Fruit fly (Drosophila melanogaster): ENCODE measurements around the gene LSm3.
A peak's percentile ranks its signal among the peaks of the same experiment; 100 is the strongest.

The LSm3 gene

dm6 chr3R:23996224-23996623 lies at the start of gene LSm3:
Gene LSm3, plus strand, starts transcription at chr3R:23996262.
- no peak for TF ChIP-seq noc (tag; optimal IDR thresholded peaks at IDR 0.05)

dm6 chr3R:23947002-23947401 lies 49.1 kb upstream of the LSm3 start:
- TF ChIP-seq noc (tag; optimal IDR thresholded peaks at IDR 0.05), result no peak

dm6 chr3R:23948324-23948465 lies 47.9 kb upstream of the LSm3 start, which contains the start of gene CG12268:
Gene CG12268, minus strand, starts transcription at chr3R:23948424.
- TF ChIP-seq noc (tag; optimal IDR thresholded peaks at IDR 0.05), result no peak

DNA sequence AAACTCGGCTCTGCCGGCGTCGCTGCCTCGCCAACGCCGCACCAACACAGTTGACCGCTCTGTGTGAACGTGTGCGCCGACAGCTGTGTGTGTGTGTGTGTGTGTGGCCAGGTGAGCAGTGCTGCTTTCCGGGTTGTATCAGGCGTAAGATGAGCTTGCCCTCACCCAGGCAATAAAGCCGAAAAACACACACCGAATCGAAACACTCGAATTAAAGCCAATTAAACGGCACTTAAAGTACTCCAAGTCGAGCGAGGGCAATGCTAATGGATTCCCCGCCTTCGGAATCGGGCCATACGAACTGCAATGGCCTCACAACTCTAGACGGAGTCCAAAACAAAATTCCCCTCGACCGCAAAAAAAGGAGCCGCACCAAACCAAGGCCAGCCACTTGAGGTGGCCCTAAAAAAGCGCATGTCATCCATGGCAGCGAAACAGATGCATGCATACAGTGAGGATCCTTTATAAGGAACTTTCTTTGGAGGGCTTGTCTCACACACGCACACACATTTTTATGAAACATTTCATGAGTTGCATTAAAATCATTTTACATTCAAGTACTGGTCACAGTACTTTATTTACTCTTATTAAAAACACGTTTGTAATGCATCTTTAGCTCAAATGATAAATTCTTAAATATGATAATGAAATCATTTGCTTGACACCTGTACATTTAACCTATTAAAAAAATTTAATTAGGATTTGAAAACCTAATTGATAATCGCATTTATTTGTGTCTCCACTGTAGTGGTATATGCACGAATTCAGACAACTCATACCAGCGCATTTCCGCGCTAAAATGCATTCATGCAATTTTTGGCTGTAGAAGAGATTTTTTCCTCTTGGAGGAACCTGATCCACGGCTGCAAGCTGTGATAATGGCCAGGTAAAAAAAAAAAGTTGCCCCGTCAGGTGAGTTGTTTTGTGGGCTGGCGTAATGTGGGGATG lies 47.3 kb upstream of the LSm3 start:
- TF ChIP-seq noc (tag; optimal IDR thresholded peaks at IDR 0.05), result no peak

DNA sequence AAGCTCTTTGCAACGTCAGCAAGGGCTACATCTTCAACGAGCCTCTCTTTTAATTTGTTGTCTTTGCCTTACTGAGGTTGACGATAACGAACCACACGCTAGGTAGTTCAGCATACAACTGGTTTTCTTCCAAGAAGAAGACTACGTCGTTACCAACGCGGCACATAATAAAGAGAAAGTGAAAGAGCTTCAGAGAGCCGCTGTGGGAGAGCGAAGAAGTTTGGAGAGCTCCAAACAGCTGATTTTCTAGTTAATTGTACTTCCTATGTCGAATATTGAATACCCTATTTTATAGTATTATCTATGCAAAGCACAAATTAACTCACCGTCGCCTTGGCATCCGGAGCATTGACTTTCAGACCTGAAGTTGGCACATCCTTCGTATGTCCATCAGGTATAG lies 40.7 kb upstream of the LSm3 start:
- no peak for TF ChIP-seq noc (tag; optimal IDR thresholded peaks at IDR 0.05)

dm6 chr3R:23958091-23958838 lies 37.8 kb upstream of the LSm3 start, which contains the start of the genes GluProRS and AP-1sigma:
Gene GluProRS, minus strand, starts transcription at chr3R:23958391.
Gene AP-1sigma, plus strand, starts transcription at chr3R:23958651.
- TF ChIP-seq noc (tag; optimal IDR thresholded peaks at IDR 0.05), result peak; percentile 78

DNA sequence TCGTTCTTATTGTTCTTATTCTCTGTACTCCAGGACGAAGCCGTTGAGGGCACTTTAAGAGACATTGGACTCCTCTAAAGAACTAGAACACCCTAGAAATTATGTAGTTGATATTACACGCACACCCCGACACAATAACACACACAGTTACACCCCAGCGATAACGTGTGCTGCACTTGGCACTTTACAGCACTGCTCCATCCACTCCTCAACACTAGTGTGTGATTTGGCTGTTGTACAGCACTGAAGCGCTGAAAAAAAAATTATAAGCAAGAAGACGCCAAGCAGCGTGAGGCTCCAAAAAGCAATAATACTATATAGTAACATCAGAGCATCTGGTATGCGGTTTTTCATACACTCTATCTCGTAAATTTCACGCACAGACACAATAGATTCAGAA lies 35.2 kb upstream of the LSm3 start:
- no peak for TF ChIP-seq noc (tag; optimal IDR thresholded peaks at IDR 0.05)

- TF ChIP-seq noc (tag; optimal IDR thresholded peaks at IDR 0.05), result no peak
Observed at dm6 chr3R:23962781-23963222, 33.3 kb upstream of the LSm3 start, which contains the start of gene CG31140. Gene CG31140, plus strand, starts transcription at chr3R:23963180.

dm6 chr3R:23964913-23965718 lies 30.9 kb upstream of the LSm3 start:
- TF ChIP-seq noc (tag; optimal IDR thresholded peaks at IDR 0.05), result no peak

dm6 chr3R:23969449-23969848 lies 26.6 kb upstream of the LSm3 start:
- no peak for TF ChIP-seq noc (tag; optimal IDR thresholded peaks at IDR 0.05)

- no peak for TF ChIP-seq noc (tag; optimal IDR thresholded peaks at IDR 0.05)
Observed at dm6 chr3R:23971208-23971607, 24.9 kb upstream of the LSm3 start.

DNA sequence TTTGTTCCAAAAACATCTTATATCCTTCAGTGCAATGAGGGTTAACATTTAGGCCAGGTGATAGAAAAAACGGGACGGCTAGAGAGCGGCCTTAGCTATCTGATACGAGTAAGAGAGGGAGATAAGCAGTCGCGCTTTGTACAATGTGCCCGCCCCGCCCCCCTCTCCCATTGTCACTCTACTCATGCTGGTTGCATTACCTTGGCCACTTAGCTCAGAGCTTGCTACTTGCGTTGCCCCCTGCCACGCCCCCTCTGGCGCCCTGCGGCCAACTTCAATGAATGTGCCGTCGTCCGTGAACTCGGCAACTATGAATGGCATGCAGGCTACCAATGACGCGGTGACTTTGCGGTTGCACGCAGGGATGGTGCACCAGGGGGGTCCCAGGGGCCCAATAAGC lies 24.3 kb upstream of the LSm3 start:
- TF ChIP-seq noc (tag; optimal IDR thresholded peaks at IDR 0.05), result no peak

dm6 chr3R:23981645-23982044 lies 14.4 kb upstream of the LSm3 start:
- no peak for TF ChIP-seq noc (tag; optimal IDR thresholded peaks at IDR 0.05)

- no peak for TF ChIP-seq noc (tag; optimal IDR thresholded peaks at IDR 0.05)
Observed at dm6 chr3R:23986479-23986930, 9.6 kb upstream of the LSm3 start, which contains the start of the genes CG13603 and CG5902. Gene CG13603, minus strand, starts transcription at chr3R:23986569. Gene CG5902, plus strand, starts transcription at chr3R:23986642.

DNA sequence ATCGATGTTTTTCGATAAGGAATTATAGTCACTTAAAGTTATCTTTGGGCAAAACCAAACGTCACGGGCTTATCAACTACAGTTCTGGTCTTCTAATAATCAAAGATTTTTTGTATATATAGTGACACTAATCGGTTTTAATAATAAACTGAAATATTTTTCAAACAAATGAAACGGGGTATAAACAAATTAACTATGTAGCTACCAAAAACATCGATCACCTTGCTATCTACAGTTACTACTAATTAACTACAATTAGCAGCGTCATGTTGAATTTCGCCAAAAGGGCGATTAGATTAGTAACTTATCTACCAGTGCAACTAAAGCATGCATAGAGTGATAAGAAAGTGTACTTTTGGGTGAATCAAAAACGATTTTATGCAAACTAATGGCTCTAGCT lies 4.7 kb upstream of the LSm3 start:
- no peak for TF ChIP-seq noc (tag; optimal IDR thresholded peaks at IDR 0.05)

Measured in whole organism, larva.